Fruit fly (Drosophila melanogaster) whole organism, prepupa: ENCODE data around the gene CG17778.

Experiments
- Blimp-1 ChIP-seq: fragments of 200-800 bp; sonication (Bioruptor generic); optimal IDR thresholded peaks from 3 replicates; lab custom pipeline; 2017; ENCODE audit warnings: missing biosample characterization, missing genetic modification characterization, mild to moderate bottlenecking, moderate library complexity, missing genetic modification reagents
- CG10669 ChIP-seq: fragments of 200-800 bp; sonication (Bioruptor generic); optimal IDR thresholded peaks from 3 replicates; lab custom pipeline; 2018; ENCODE audit warnings: missing biosample characterization, mild to moderate bottlenecking, missing genetic modification characterization, moderate library complexity
- CG11294 ChIP-seq: fragments of 200-800 bp; sonication (Bioruptor generic); IDR thresholded peaks from 2 replicates; pipeline ENCODE4 v1.3.6; 2022; ENCODE audit warnings: missing biosample characterization, missing genetic modification characterization
- CG11902 ChIP-seq: fragments of 200-800 bp; sonication (Bioruptor generic); optimal IDR thresholded peaks from 3 replicates; lab custom pipeline; 2016; ENCODE audit warnings: missing biosample characterization, missing genetic modification characterization
- CG34406 ChIP-seq: fragments of 200-800 bp; sonication (Bioruptor generic); optimal IDR thresholded peaks from 3 replicates; lab custom pipeline; 2016; ENCODE audit warnings: missing biosample characterization, missing genetic modification characterization
- CG6163 ChIP-seq: fragments of 200-800 bp; sonication (Bioruptor generic); IDR thresholded peaks from 3 replicates; pipeline ENCODE4 v1.3.6; 2022; ENCODE audit warnings: missing biosample characterization, missing genetic modification characterization
- CG8119 ChIP-seq: fragments of 200-800 bp; sonication (Bioruptor generic); IDR thresholded peaks from 3 replicates; pipeline ENCODE4 v1.3.6; 2022; ENCODE audit warnings: missing biosample characterization, missing genetic modification characterization
- CG8319 ChIP-seq: fragments of 200-800 bp; sonication (Bioruptor generic); optimal IDR thresholded peaks from 3 replicates; lab custom pipeline; 2016; ENCODE audit warnings: missing biosample characterization, missing genetic modification characterization
- CG8632 ChIP-seq: fragments of 200-800 bp; sonication (Bioruptor generic); optimal IDR thresholded peaks from 3 replicates; lab custom pipeline; 2016; ENCODE audit warnings: missing biosample characterization, missing genetic modification characterization
- Hr39 ChIP-seq: fragments of 200-800 bp; sonication (Bioruptor generic); optimal IDR thresholded peaks from 2 replicates; lab custom pipeline; 2016; ENCODE audit warnings: missing biosample characterization, missing genetic modification characterization
- Sox102F ChIP-seq: fragments of 200-800 bp; sonication (Bioruptor generic); optimal IDR thresholded peaks from 2 replicates; lab custom pipeline; 2016; ENCODE audit warnings: missing biosample characterization, mild to moderate bottlenecking, missing genetic modification characterization
- acj6 ChIP-seq: fragments of 200-800 bp; sonication (Bioruptor generic); optimal IDR thresholded peaks from 3 replicates; lab custom pipeline; 2016; ENCODE audit warnings: missing biosample characterization, missing genetic modification characterization
- salr ChIP-seq, 2 experiments: fragments of 200-800 bp; sonication (Bioruptor generic); optimal IDR thresholded peaks; 3 replicates each; lab custom pipeline; 2016 to 2018; ENCODE audit warnings: missing biosample characterization in 2 of 2, missing genetic modification characterization in 2 of 2, mild to moderate bottlenecking in 1 of 2

- TF ChIP-seq CG8632 (no peak), Sox102F (GFP tag; lab: Kevin White, UChicago) (no peak), CG6163 (GFP tag; lab: Robert Waterston, UW) (no peak), CG11902 (GFP tag; lab: Kevin White, UChicago) (no peak), salr (GFP tag; optimal IDR thresholded peaks at IDR 0.05; lab: Kevin White, UChicago) (no peak), Blimp-1 (GFP tag; lab: Kevin White, UChicago) (no peak), CG8119 (GFP tag; lab: Robert Waterston, UW) (no peak), Hr39 (no peak), CG34406 (GFP tag; lab: Kevin White, UChicago) (no peak), CG8319 (GFP tag; lab: Kevin White, UChicago) (no peak), CG11294 (GFP tag; lab: Robert Waterston, UW) (no peak), CG10669 (GFP tag; lab: Kevin White, UChicago) (peak; percentile 24), acj6 (GFP tag; lab: Kevin White, UChicago) (no peak)
These were observed 241 bp upstream of the CG17778 start for dm6 chrX:494191-494554.
